Fruit fly (Drosophila melanogaster): ENCODE data around the gene sev.

- TF ChIP-seq Pif1B (GFP tag; optimal IDR thresholded peaks at IDR 0.05) (no peak), gl (tag; optimal IDR thresholded peaks at IDR 0.05) (no peak), CG10348 (GFP tag; IDR thresholded peaks at IDR 0.05) (no peak), rn (GFP tag; IDR thresholded peaks at IDR 0.05) (no peak), CG13204 (GFP tag; optimal IDR thresholded peaks at IDR 0.05) (no peak), fd96Ca (GFP tag; IDR thresholded peaks at IDR 0.05) (no peak), CG32121 (GFP tag; IDR thresholded peaks at IDR 0.05) (no peak), Ets98B (GFP tag; IDR thresholded peaks at IDR 0.05) (no peak), CG15710 (tag; optimal IDR thresholded peaks at IDR 0.05) (no peak), EcR (GFP tag; optimal IDR thresholded peaks at IDR 0.05) (no peak), Pif1A (GFP tag; optimal IDR thresholded peaks at IDR 0.05) (no peak), CG14655 (GFP tag; optimal IDR thresholded peaks at IDR 0.05) (no peak), CG4496 (GFP tag; IDR thresholded peaks at IDR 0.05) (no peak)
Observed at dm6 chrX:11066252-11066651, 19.8 kb downstream of the sev start, which contains the start of gene CG15203.
